Fruit fly (Drosophila melanogaster) whole organism, pupa: ENCODE data around the gene LanB1.

Experiments used
- CG10348 ChIP-seq: fragments of 200-800 bp; sonication (Bioruptor generic); IDR thresholded peaks from 2 replicates; pipeline ENCODE4 v1.3.6; 2022; ENCODE audit warnings: missing biosample characterization, missing genetic modification characterization
- CG12605 ChIP-seq: fragments of 200-800 bp; sonication (Bioruptor generic); IDR thresholded peaks from 2 replicates; pipeline ENCODE4 v1.3.6; 2022; ENCODE audit warnings: missing biosample characterization, missing genetic modification characterization
- CG13204 ChIP-seq: fragments of 200-800 bp; sonication (Bioruptor generic); optimal IDR thresholded peaks from 2 replicates; lab custom pipeline; 2018; ENCODE audit warnings: missing biosample characterization, mild to moderate bottlenecking, missing genetic modification characterization, moderate library complexity
- CG14655 ChIP-seq: fragments of 200-800 bp; sonication (Bioruptor generic); optimal IDR thresholded peaks from 3 replicates; lab custom pipeline; 2017; ENCODE audit warnings: mild to moderate bottlenecking, missing biosample characterization, missing genetic modification reagents, missing genetic modification characterization
- CG15710 ChIP-seq: fragments of 200-800 bp; sonication (Bioruptor generic); optimal IDR thresholded peaks from 2 replicates; lab custom pipeline; 2018; ENCODE audit warnings: missing biosample characterization, mild to moderate bottlenecking, missing genetic modification characterization, moderate library complexity
- CG17806 ChIP-seq: fragments of 200-800 bp; sonication (Bioruptor generic); optimal IDR thresholded peaks from 2 replicates; lab custom pipeline; 2018; ENCODE audit warnings: missing biosample characterization, mild to moderate bottlenecking, missing genetic modification characterization, moderate library complexity
- CG32121 ChIP-seq: fragments of 200-800 bp; sonication (Bioruptor generic); IDR thresholded peaks from 2 replicates; pipeline ENCODE4 v1.3.6; 2022; ENCODE audit warnings: missing biosample characterization, missing genetic modification characterization
- CG34367 ChIP-seq: fragments of 200-800 bp; sonication (Bioruptor generic); optimal IDR thresholded peaks from 2 replicates; lab custom pipeline; 2018; ENCODE audit warnings: missing biosample characterization, mild to moderate bottlenecking, missing genetic modification characterization
- CG4496 ChIP-seq: fragments of 200-800 bp; sonication (Bioruptor generic); IDR thresholded peaks from 3 replicates; pipeline ENCODE4 v1.3.6; 2022; ENCODE audit warnings: missing biosample characterization, missing genetic modification characterization
- CG8159 ChIP-seq: fragments of 200-800 bp; sonication (Bioruptor generic); optimal IDR thresholded peaks from 3 replicates; lab custom pipeline; 2018; ENCODE audit warnings: missing biosample characterization, mild to moderate bottlenecking, missing genetic modification characterization, moderate library complexity
- CG8301 ChIP-seq: fragments of 200-800 bp; sonication (Bioruptor generic); optimal IDR thresholded peaks from 2 replicates; lab custom pipeline; 2018; ENCODE audit warnings: missing biosample characterization, mild to moderate bottlenecking, missing genetic modification characterization
- CG9948 ChIP-seq: fragments of 200-800 bp; sonication (Bioruptor generic); optimal IDR thresholded peaks from 2 replicates; lab custom pipeline; 2018; ENCODE audit warnings: missing biosample characterization, mild to moderate bottlenecking, missing genetic modification characterization, moderate library complexity
- D1 ChIP-seq: fragments of 200-800 bp; sonication (Bioruptor generic); optimal IDR thresholded peaks from 2 replicates; lab custom pipeline; 2018; ENCODE audit warnings: missing biosample characterization, mild to moderate bottlenecking, missing genetic modification characterization, moderate library complexity
- EcR ChIP-seq: fragments of 200-800 bp; sonication (Bioruptor generic); optimal IDR thresholded peaks from 3 replicates; lab custom pipeline; 2019; ENCODE audit warnings: missing biosample characterization, missing genetic modification characterization, mild to moderate bottlenecking, moderate library complexity, missing genetic modification reagents
- Ets98B ChIP-seq: fragments of 200-800 bp; sonication (Bioruptor generic); IDR thresholded peaks from 2 replicates; pipeline ENCODE4 v1.3.6; 2022; ENCODE audit warnings: missing biosample characterization, missing genetic modification characterization
- Pif1A ChIP-seq: fragments of 200-800 bp; sonication (Bioruptor generic); optimal IDR thresholded peaks from 3 replicates; lab custom pipeline; 2016; ENCODE audit warnings: missing biosample characterization, missing genetic modification characterization
- Pif1B ChIP-seq: fragments of 200-800 bp; sonication (Bioruptor generic); optimal IDR thresholded peaks from 3 replicates; lab custom pipeline; 2016; ENCODE audit warnings: missing biosample characterization, missing genetic modification characterization
- Snoo ChIP-seq: fragments of 200-800 bp; sonication (Bioruptor generic); optimal IDR thresholded peaks from 3 replicates; lab custom pipeline; 2017; ENCODE audit warnings: missing biosample characterization, mild to moderate bottlenecking, missing genetic modification characterization, inconsistent platforms
- fd96Ca ChIP-seq: fragments of 200-800 bp; sonication (Bioruptor generic); IDR thresholded peaks from 3 replicates; pipeline ENCODE4 v1.3.6; 2022; ENCODE audit warnings: missing biosample characterization, missing genetic modification characterization
- gl ChIP-seq: fragments of 200-800 bp; sonication (Bioruptor generic); optimal IDR thresholded peaks from 2 replicates; lab custom pipeline; 2018; ENCODE audit warnings: missing biosample characterization, mild to moderate bottlenecking, missing genetic modification characterization
- rn ChIP-seq: fragments of 200-800 bp; sonication (Bioruptor generic); IDR thresholded peaks from 2 replicates; pipeline ENCODE4 v1.3.6; 2022; ENCODE audit warnings: missing biosample characterization, missing genetic modification characterization

Gene LanB1

DNA sequence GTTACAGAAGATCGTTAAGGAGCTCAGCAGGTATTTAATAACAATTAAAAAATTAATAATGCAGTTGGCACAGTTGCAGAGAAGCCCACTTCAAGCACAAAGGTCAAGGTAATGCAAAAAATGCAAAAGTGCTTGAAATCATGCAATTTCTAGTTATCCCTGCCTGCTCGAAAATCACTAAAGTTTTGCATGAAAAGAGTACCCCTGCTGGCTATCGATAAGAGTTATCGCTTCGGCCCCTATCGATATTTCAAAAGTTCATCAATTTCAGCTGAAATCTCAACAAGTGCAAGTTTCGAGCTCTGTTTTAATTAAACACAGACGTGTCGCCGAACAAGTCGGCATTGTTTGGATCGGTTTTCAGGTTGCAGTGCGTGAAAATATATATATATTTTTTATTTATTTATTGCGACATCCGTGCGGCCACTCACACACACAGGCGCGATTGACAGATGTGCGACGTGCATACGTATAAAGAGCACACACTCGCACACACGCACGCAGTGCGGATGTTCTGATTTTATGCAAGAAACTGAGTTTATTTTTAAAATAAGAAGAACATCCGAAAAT is 10.1 kb downstream of the LanB1 start:
- no peak for TF ChIP-seq CG14655 (GFP tag; lab: Kevin White, UChicago)
- TF ChIP-seq EcR (GFP tag; lab: Kevin White, UChicago): peak; percentile 60
- TF ChIP-seq Pif1B (GFP tag; lab: Kevin White, UChicago): peak; percentile 66
- TF ChIP-seq CG15710 (tag; lab: Kevin White, UChicago): peak; percentile 2
- no peak for TF ChIP-seq CG9948 (tag; lab: Kevin White, UChicago)
- TF ChIP-seq Snoo (tag; lab: Kevin White, UChicago): peak; percentile 37
- TF ChIP-seq CG10348 (GFP tag; lab: Robert Waterston, UW): no peak
- peak; percentile 29 for TF ChIP-seq CG12605 (GFP tag; lab: Robert Waterston, UW)
- TF ChIP-seq CG32121: peak; percentile 33; the same call in 1 of the 2 replicates
- TF ChIP-seq D1 (tag; lab: Kevin White, UChicago): peak; percentile 39
- TF ChIP-seq Ets98B: no peak
- no peak for TF ChIP-seq CG8301 (tag; lab: Kevin White, UChicago)
- no peak for TF ChIP-seq CG17806
- no peak for TF ChIP-seq Pif1A
- TF ChIP-seq CG8159: peak; percentile 7
- TF ChIP-seq CG34367: peak; percentile 17
- TF ChIP-seq fd96Ca (GFP tag; lab: Robert Waterston, UW): peak; percentile 70
- no peak for TF ChIP-seq CG13204 (GFP tag; lab: Kevin White, UChicago)
- TF ChIP-seq rn (GFP tag; lab: Robert Waterston, UW): no peak
- TF ChIP-seq gl (tag; lab: Kevin White, UChicago): no peak
- TF ChIP-seq CG4496: peak; percentile 58; the same call in 2 of the 3 replicates

DNA sequence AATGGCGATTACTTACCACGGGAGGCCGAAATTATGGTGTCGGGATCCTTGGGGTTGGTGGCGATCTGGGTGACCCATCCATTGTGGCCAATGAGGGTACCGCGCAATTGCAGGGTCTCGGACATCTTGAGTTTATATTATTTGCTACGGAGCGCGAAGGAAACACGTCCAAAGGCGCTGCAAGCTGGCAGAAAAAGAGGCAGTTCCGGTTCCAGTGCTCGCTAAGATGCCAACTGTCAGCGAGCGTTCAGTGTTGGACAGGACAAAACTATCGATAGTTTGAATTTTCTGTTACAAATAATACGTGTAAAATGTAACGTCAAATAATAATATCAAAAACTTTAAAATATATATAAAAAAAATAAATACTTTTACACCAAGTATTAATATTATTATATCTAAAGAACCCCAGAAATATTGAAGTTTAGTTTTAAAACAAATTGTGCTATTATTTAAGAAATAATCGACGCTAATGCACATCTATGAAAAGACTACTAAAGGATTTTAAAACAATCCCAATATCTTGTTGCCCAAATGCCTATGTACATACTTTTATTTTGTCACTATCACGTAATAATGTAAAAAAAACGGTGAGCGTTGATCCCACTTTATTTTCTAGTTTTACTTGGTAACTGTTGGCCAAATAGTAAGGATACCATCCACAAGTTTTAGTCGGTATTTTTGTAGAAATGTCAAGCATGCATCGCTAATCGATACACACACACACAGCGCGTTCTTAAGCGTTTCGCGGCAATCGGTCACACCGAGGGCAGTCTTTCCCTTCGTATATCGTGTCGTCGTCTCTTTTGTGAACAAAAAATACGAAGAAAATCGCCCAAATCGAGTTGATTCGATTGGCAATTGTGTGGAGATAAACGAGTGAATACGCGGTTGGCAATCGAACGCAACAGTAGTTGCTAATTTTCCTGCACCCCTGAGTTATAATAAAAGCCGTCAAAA is 16.1 kb downstream of the LanB1 start, which contains the start of the genes Rack1 and mts:
Gene Rack1, minus strand, starts transcription at position 271 of the 960 bp plus-strand sequence.
Gene mts, plus strand, starts transcription at position 606 of the 960 bp plus-strand sequence.
- TF ChIP-seq CG4496 (peak; percentile 88), CG9948 (tag; lab: Kevin White, UChicago) (peak; percentile 20), CG32121 (peak; percentile 34; the same call in 1 of the 2 replicates), CG17806 (peak; percentile 25), CG13204 (GFP tag; lab: Kevin White, UChicago) (no peak), gl (tag; lab: Kevin White, UChicago) (peak; percentile 42), CG34367 (peak; percentile 65), CG8159 (peak; percentile 58), Snoo (tag; lab: Kevin White, UChicago) (peak; percentile 86), EcR (GFP tag; lab: Kevin White, UChicago) (no peak), D1 (tag; lab: Kevin White, UChicago) (no peak), Ets98B (peak; percentile 63), Pif1A (peak; percentile 69), Pif1B (GFP tag; lab: Kevin White, UChicago) (peak; percentile 43), CG14655 (GFP tag; lab: Kevin White, UChicago) (no peak), fd96Ca (GFP tag; lab: Robert Waterston, UW) (peak; percentile 41; the same call in 1 of the 3 replicates), CG8301 (tag; lab: Kevin White, UChicago) (peak; percentile 43), CG15710 (tag; lab: Kevin White, UChicago) (peak; percentile 54), CG12605 (GFP tag; lab: Robert Waterston, UW) (peak; percentile 77), rn (GFP tag; lab: Robert Waterston, UW) (peak; percentile 43), CG10348 (GFP tag; lab: Robert Waterston, UW) (no peak)

DNA sequence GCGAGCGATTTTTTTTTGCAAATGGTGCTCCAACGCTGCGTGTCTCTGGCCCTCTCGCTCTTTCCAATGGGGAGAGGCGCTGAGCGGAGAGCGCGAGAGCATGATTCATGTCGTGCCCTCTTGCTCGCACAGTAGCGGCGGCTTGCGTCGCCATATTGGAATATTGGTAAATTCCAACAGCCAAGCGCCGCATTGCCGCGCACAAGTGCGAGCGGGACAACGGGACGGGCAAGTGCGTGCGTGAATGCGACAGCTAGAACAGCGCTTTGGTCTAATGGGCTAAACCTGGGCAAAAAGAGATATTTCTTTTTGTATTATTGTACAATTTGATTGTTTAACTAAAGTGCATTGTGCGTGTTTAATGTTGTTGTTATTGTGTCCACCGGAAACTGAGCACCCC is 17.0 kb downstream of the LanB1 start:
- TF ChIP-seq rn (GFP tag; lab: Robert Waterston, UW): no peak
- TF ChIP-seq fd96Ca (GFP tag; lab: Robert Waterston, UW): peak; percentile 67
- no peak for TF ChIP-seq gl (tag; lab: Kevin White, UChicago)
- TF ChIP-seq Snoo (tag; lab: Kevin White, UChicago): peak; percentile 18
- no peak for TF ChIP-seq Pif1A
- peak; percentile 38 for TF ChIP-seq Pif1B (GFP tag; lab: Kevin White, UChicago)
- no peak for TF ChIP-seq CG17806
- TF ChIP-seq CG4496: peak; percentile 73
- TF ChIP-seq CG8301 (tag; lab: Kevin White, UChicago): peak; percentile 14
- TF ChIP-seq CG34367: peak; percentile 15
- TF ChIP-seq CG10348 (GFP tag; lab: Robert Waterston, UW): no peak
- peak; percentile 60 for TF ChIP-seq CG32121
- peak; percentile 31 for TF ChIP-seq Ets98B
- TF ChIP-seq EcR (GFP tag; lab: Kevin White, UChicago): no peak
- peak; percentile 7 for TF ChIP-seq CG8159
- TF ChIP-seq D1 (tag; lab: Kevin White, UChicago): no peak
- TF ChIP-seq CG15710 (tag; lab: Kevin White, UChicago): peak; percentile 34
- no peak for TF ChIP-seq CG9948 (tag; lab: Kevin White, UChicago)
- peak; percentile 51 for TF ChIP-seq CG13204 (GFP tag; lab: Kevin White, UChicago)
- TF ChIP-seq CG12605 (GFP tag; lab: Robert Waterston, UW): no peak
- peak; percentile 46 for TF ChIP-seq CG14655 (GFP tag; lab: Kevin White, UChicago)

DNA sequence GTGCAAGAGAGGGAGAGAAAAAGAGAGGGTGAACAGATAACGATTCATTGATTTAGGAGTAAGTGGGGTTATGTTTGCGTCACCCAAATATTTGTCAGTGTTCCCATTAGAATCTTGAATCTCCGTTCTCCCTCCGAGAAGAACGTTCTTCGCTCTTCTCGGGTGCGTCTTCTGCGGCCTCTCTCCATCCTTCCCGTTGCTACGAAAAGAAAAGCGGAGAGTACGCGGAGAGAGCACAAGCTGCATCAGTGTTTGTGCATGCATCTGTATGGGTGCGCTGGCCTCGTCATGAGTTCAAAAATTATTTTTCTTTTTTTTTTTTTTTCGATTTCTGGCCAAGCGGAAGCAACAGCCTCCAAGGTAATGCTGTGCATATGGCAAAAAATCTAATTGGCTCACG is 17.7 kb downstream of the LanB1 start:
- TF ChIP-seq D1 (tag; lab: Kevin White, UChicago) (no peak), CG15710 (tag; lab: Kevin White, UChicago) (no peak), Pif1B (GFP tag; lab: Kevin White, UChicago) (no peak), CG10348 (GFP tag; lab: Robert Waterston, UW) (no peak), fd96Ca (GFP tag; lab: Robert Waterston, UW) (0 out of 3 replicates have a peak, but pooled peaks have one; percentile 14), Ets98B (no peak; the same call in 1 of the 2 replicates), CG4496 (peak; percentile 47; the same call in 2 of the 3 replicates), CG12605 (GFP tag; lab: Robert Waterston, UW) (no peak), Snoo (tag; lab: Kevin White, UChicago) (no peak), CG32121 (peak; percentile 64; the same call in 1 of the 2 replicates), gl (tag; lab: Kevin White, UChicago) (no peak), CG17806 (no peak), CG34367 (no peak), Pif1A (no peak)
